Worm (Caenorhabditis elegans): ENCODE measurements around the gene F13H8.6.

The F13H8.6 gene

ce11 chrII:6250782-6251461 lies 35.8 kb downstream of the F13H8.6 start, which contains the start of gene phb-2 (continued):
- TF ChIP-seq pha-4 (tag; optimal IDR thresholded peaks at IDR 0.05) (peak; percentile 51), nhr-27 (tag; optimal IDR thresholded peaks at IDR 0.05) (no peak), ceh-100 (GFP tag; IDR thresholded peaks at IDR 0.05) (peak; percentile 41; the same call in 1 of the 2 replicates), let-526 (GFP tag; IDR thresholded peaks at IDR 0.05) (0 out of 2 replicates have a peak, but pooled peaks have one; percentile 7), ztf-18 (tag; optimal IDR thresholded peaks at IDR 0.05) (peak; percentile 27), egl-44 (GFP tag; IDR thresholded peaks at IDR 0.05) (no peak), F33H1.4 (GFP tag; IDR thresholded peaks at IDR 0.05) (peak; percentile 84), lin-40 (tag; optimal IDR thresholded peaks at IDR 0.05) (peak; percentile 38), K12H6.12 (tag; optimal IDR thresholded peaks at IDR 0.05) (peak; percentile 25), pbrm-1 (GFP tag; IDR thresholded peaks at IDR 0.05) (peak; percentile 48; the same call in 1 of the 2 replicates), ztf-6 (GFP tag; IDR thresholded peaks at IDR 0.05) (no peak), lag-1 (GFP tag; IDR thresholded peaks at IDR 0.05) (no peak), hmg-1.2 (GFP tag; IDR thresholded peaks at IDR 0.05) (peak; percentile 92)

- TF ChIP-seq nhr-90 (tag; optimal IDR thresholded peaks at IDR 0.05) (peak; percentile 72), T07F8.4 (tag; optimal IDR thresholded peaks at IDR 0.05) (peak; percentile 63), hmg-1.2 (GFP tag; IDR thresholded peaks at IDR 0.05) (peak; percentile 41), F33H1.4 (GFP tag; IDR thresholded peaks at IDR 0.05) (peak; percentile 46), nfya-1 (tag; optimal IDR thresholded peaks at IDR 0.05; ENCODE audit: borderline replicate concordance, insufficient read depth) (no peak), sptf-2 (GFP tag; optimal IDR thresholded peaks at IDR 0.05) (peak; percentile 27), T26A5.8 (tag; optimal IDR thresholded peaks at IDR 0.05) (no peak), lin-54 (GFP tag; optimal IDR thresholded peaks at IDR 0.05) (peak; percentile 62), lsl-1 (GFP tag; optimal IDR thresholded peaks at IDR 0.05) (peak; percentile 43), ekl-4 (GFP tag; IDR thresholded peaks at IDR 0.05) (peak; percentile 87), mes-4 (tag; optimal IDR thresholded peaks at IDR 0.05) (peak; percentile 69), die-1 (tag; optimal IDR thresholded peaks at IDR 0.05) (peak; percentile 70), let-607 (tag; optimal IDR thresholded peaks at IDR 0.05) (peak in 1 of 2 experiments; percentile 14), nhr-80 (tag; optimal IDR thresholded peaks at IDR 0.05) (peak; percentile 35), cebp-1 (GFP tag; IDR thresholded peaks at IDR 0.05) (0 out of 2 replicates have a peak, but pooled peaks have one; percentile 11), cebp-1 (tag; optimal IDR thresholded peaks at IDR 0.05) (peak; percentile 62), cebp-2 (GFP tag; IDR thresholded peaks at IDR 0.05) (0 out of 2 replicates have a peak, but pooled peaks have one; percentile 41), B0261.1 (tag; optimal IDR thresholded peaks at IDR 0.05) (peak; percentile 80), ztf-6 (GFP tag; IDR thresholded peaks at IDR 0.05) (no peak), Y53F4B.3 (GFP tag; IDR thresholded peaks at IDR 0.05) (no peak), dox-1 (GFP tag; IDR thresholded peaks at IDR 0.05) (peak; percentile 73), chd-7 (tag; optimal IDR thresholded peaks at IDR 0.05) (peak; percentile 50), ama-1 (optimal IDR thresholded peaks at IDR 0.05) (no peak), ama-1 (GFP tag; optimal IDR thresholded peaks at IDR 0.05) (peak; percentile 66 to 71), B0019.2 (GFP tag; conservative IDR thresholded peaks at IDR 0.05) (peak; percentile 36; the same call in 1 of the 2 replicates), ceh-100 (GFP tag; IDR thresholded peaks at IDR 0.05) (peak; percentile 46; the same call in 1 of the 2 replicates), rpc-1 (optimal IDR thresholded peaks at IDR 0.05) (peak; percentile 70), rpc-1 (tag; optimal IDR thresholded peaks at IDR 0.05) (peak; percentile 77), aptf-3 (GFP tag; IDR thresholded peaks at IDR 0.05) (no peak), nfyb-1 (GFP tag; IDR thresholded peaks at IDR 0.05) (peak; percentile 63), madf-10 (tag; optimal IDR thresholded peaks at IDR 0.05) (peak; percentile 37), bed-2 (GFP tag; IDR thresholded peaks at IDR 0.05) (0 out of 2 replicates have a peak, but pooled peaks have one; percentile 15), efl-1 (GFP tag; optimal IDR thresholded peaks at IDR 0.05) (no peak), tlf-1 (GFP tag; optimal IDR thresholded peaks at IDR 0.05) (peak; percentile 1), fkh-3 (tag; optimal IDR thresholded peaks at IDR 0.05) (peak; percentile 63), madf-6 (GFP tag; IDR thresholded peaks at IDR 0.05) (peak; percentile 55), mcd-1 (GFP tag; IDR thresholded peaks at IDR 0.05) (peak; percentile 54; the same call in 1 of the 2 replicates), ceh-27 (GFP tag; optimal IDR thresholded peaks at IDR 0.05) (peak; percentile 35)
Measured at ce11 chrII:6248503-6248902, 38.3 kb downstream of the F13H8.6 start.
